Worm (Caenorhabditis elegans) whole organism, late embryonic: ENCODE measurements around the gene oac-20.
"Not testable (repeated sequence)": the region's sequence is repeated elsewhere in the genome, so short reads cannot be mapped to it uniquely, and the experiment has no call there.

ENCODE experiments used
- C08G9.2 ChIP-seq: sonication (generic microtip); optimal IDR thresholded peaks from 2 replicates; lab custom pipeline; 2016; ENCODE audit warnings: mild to moderate bottlenecking, missing genetic modification characterization, moderate library complexity, missing compliant biosample characterization
- K02D7.2 ChIP-seq: sonication (generic microtip); optimal IDR thresholded peaks from 2 replicates; lab custom pipeline; 2017; ENCODE audit warnings: mild to moderate bottlenecking, missing genetic modification characterization, missing compliant biosample characterization
- ceh-19 ChIP-seq: fragments of 200-800 bp; sonication (Bioruptor generic); optimal IDR thresholded peaks from 2 replicates; lab custom pipeline; 2018; ENCODE audit warnings: mild to moderate bottlenecking, missing genetic modification characterization, missing compliant biosample characterization
- dve-1 ChIP-seq: sonication (generic microtip); optimal IDR thresholded peaks from 2 replicates; lab custom pipeline; 2017; ENCODE audit warnings: antibody characterized with exemption, mild to moderate bottlenecking, missing genetic modification characterization, missing compliant biosample characterization
- odd-2 ChIP-seq: sonication (generic microtip); optimal IDR thresholded peaks from 2 replicates; lab custom pipeline; 2017; ENCODE audit warnings: antibody characterized with exemption, mild to moderate bottlenecking, missing genetic modification characterization, missing compliant biosample characterization
- unc-55 ChIP-seq: sonication (generic microtip); optimal IDR thresholded peaks from 2 replicates; lab custom pipeline; 2017; ENCODE audit warnings: missing biosample characterization, missing genetic modification reagents, missing genetic modification characterization

- not testable (repeated sequence) for TF ChIP-seq K02D7.2 (tag; lab: Kevin White, UChicago); unc-55 (GFP tag; lab: Kevin White, UChicago); C08G9.2 (tag; lab: Kevin White, UChicago); odd-2 (tag; lab: Kevin White, UChicago); dve-1; ceh-19
Measured at ce11 chrV:15929882-15930281, 48.6 kb upstream of the oac-20 start, which contains the start of gene srbc-77.
